Fruit fly (Drosophila melanogaster): ENCODE measurements around the gene loco.

loco gene

dm6 chr3R:22597344-22597954 is 41.7 kb downstream of the loco start (continued):
- TF ChIP-seq dm (GFP tag; optimal IDR thresholded peaks at IDR 0.05), result peak; percentile 35
- TF ChIP-seq ci (GFP tag; IDR thresholded peaks at IDR 0.05), result peak; percentile 94
- peak; percentile 40 for TF ChIP-seq btn (GFP tag; optimal IDR thresholded peaks at IDR 0.05)
- TF ChIP-seq CG42726 (GFP tag; IDR thresholded peaks at IDR 0.05; ENCODE audit: partially characterized antibody), result no peak
- TF ChIP-seq CG12942 (GFP tag; optimal IDR thresholded peaks at IDR 0.05), result no peak
- peak; percentile 67 for TF ChIP-seq Camta (GFP tag; optimal IDR thresholded peaks at IDR 0.05)
- no peak for TF ChIP-seq Elba2 (GFP tag; optimal IDR thresholded peaks at IDR 0.05)
- TF ChIP-seq CG11696 (GFP tag; IDR thresholded peaks at IDR 0.05), result peak; percentile 35; the same call in 1 of the 2 replicates
- TF ChIP-seq tna (GFP tag; IDR thresholded peaks at IDR 0.05; ENCODE audit: partially characterized antibody), result no peak
- peak; percentile 68 for TF ChIP-seq onecut (GFP tag; IDR thresholded peaks at IDR 0.05)
- peak; percentile 72 for TF ChIP-seq lab (GFP tag; optimal IDR thresholded peaks at IDR 0.05)
- peak; percentile 70 for TF ChIP-seq sob (GFP tag; IDR thresholded peaks at IDR 0.05)
- TF ChIP-seq CG4730 (GFP tag; IDR thresholded peaks at IDR 0.05), result peak; percentile 59
- peak; percentile 44; the same call in 1 of the 2 replicates for TF ChIP-seq Nf-YA (GFP tag; IDR thresholded peaks at IDR 0.05)
- peak; percentile 53 for TF ChIP-seq org-1 (GFP tag; optimal IDR thresholded peaks at IDR 0.05)
- TF ChIP-seq Fer2 (tag; optimal IDR thresholded peaks at IDR 0.05), result no peak
- TF ChIP-seq crc (GFP tag; optimal IDR thresholded peaks at IDR 0.05), result peak; percentile 61
- TF ChIP-seq Mrtf (GFP tag; IDR thresholded peaks at IDR 0.05), result 0 out of 3 replicates have a peak, but pooled peaks have one; percentile 9
- TF ChIP-seq CG14014 (GFP tag; IDR thresholded peaks at IDR 0.05), result peak; percentile 76
- peak; percentile 60; the same call in 1 of the 2 replicates for TF ChIP-seq dimm (GFP tag; IDR thresholded peaks at IDR 0.05)
- peak; percentile 71 for TF ChIP-seq CG18599 (GFP tag; optimal IDR thresholded peaks at IDR 0.05)
- TF ChIP-seq pnt (GFP tag; optimal IDR thresholded peaks at IDR 0.05), result peak; percentile 68
- peak; percentile 70 for TF ChIP-seq esg (GFP tag; conservative IDR thresholded peaks at IDR 0.05)
- TF ChIP-seq CG17359 (tag; optimal IDR thresholded peaks at IDR 0.05), result no peak
- no peak for TF ChIP-seq CG4328 (GFP tag; optimal IDR thresholded peaks at IDR 0.05)
- peak; percentile 0 for TF ChIP-seq CG13624 (GFP tag; optimal IDR thresholded peaks at IDR 0.05)
- TF ChIP-seq Optix (GFP tag; IDR thresholded peaks at IDR 0.05), result peak; percentile 63; the same call in 2 of the 3 replicates
- peak; percentile 47 for TF ChIP-seq CG12659 (GFP tag; optimal IDR thresholded peaks at IDR 0.05)
- peak; percentile 66 for TF ChIP-seq Chrac-16 (GFP tag; optimal IDR thresholded peaks at IDR 0.05)
- no peak for TF ChIP-seq CG12769 (tag; optimal IDR thresholded peaks at IDR 0.05)
- TF ChIP-seq shn (GFP tag; optimal IDR thresholded peaks at IDR 0.05), result peak; percentile 35
- peak; percentile 86 for TF ChIP-seq zfh1 (GFP tag; IDR thresholded peaks at IDR 0.05)
- TF ChIP-seq CG18476 (GFP tag; optimal IDR thresholded peaks at IDR 0.05), result peak; percentile 26
- TF ChIP-seq dysf (GFP tag; IDR thresholded peaks at IDR 0.05), result peak; percentile 81
- TF ChIP-seq CG6272 (GFP tag; IDR thresholded peaks at IDR 0.05), result peak; percentile 61
- TF ChIP-seq Aef1 (GFP tag; IDR thresholded peaks at IDR 0.05), result peak; percentile 72
- TF ChIP-seq CG1024 (GFP tag; IDR thresholded peaks at IDR 0.05), result peak; percentile 67
- peak; percentile 7 for TF ChIP-seq CG1792 (GFP tag; optimal IDR thresholded peaks at IDR 0.05)
- peak; percentile 68 for TF ChIP-seq CG11695 (GFP tag; IDR thresholded peaks at IDR 0.05)
- TF ChIP-seq CG10366 (GFP tag; IDR thresholded peaks at IDR 0.05), result peak; percentile 75
- no peak for TF ChIP-seq CG13287 (GFP tag; IDR thresholded peaks at IDR 0.05; ENCODE audit: partially characterized antibody)
- no peak for TF ChIP-seq gfzf (GFP tag; optimal IDR thresholded peaks at IDR 0.05)
- no peak for TF ChIP-seq rib (GFP tag; IDR thresholded peaks at IDR 0.05)
- peak; percentile 71 for TF ChIP-seq CG4707 (GFP tag; optimal IDR thresholded peaks at IDR 0.05)
- peak; percentile 74 for TF ChIP-seq ssp (GFP tag; IDR thresholded peaks at IDR 0.05)
- TF ChIP-seq CG4424 (GFP tag; optimal IDR thresholded peaks at IDR 0.05), result no peak
- TF ChIP-seq CG12236 (GFP tag; optimal IDR thresholded peaks at IDR 0.05), result peak; percentile 23
- peak; percentile 35; the same call in 1 of the 2 replicates for TF ChIP-seq CG32767 (GFP tag; IDR thresholded peaks at IDR 0.05)
- TF ChIP-seq Kr (GFP tag; optimal IDR thresholded peaks at IDR 0.05), result no peak
- TF ChIP-seq CG12104 (GFP tag; optimal IDR thresholded peaks at IDR 0.05), result no peak
- peak; percentile 4 to 84 for TF ChIP-seq Pdp1 (GFP tag; optimal IDR thresholded peaks at IDR 0.05)
